Fruit fly (Drosophila melanogaster): ENCODE data around the gene OXA1L.

OXA1L gene

DNA sequence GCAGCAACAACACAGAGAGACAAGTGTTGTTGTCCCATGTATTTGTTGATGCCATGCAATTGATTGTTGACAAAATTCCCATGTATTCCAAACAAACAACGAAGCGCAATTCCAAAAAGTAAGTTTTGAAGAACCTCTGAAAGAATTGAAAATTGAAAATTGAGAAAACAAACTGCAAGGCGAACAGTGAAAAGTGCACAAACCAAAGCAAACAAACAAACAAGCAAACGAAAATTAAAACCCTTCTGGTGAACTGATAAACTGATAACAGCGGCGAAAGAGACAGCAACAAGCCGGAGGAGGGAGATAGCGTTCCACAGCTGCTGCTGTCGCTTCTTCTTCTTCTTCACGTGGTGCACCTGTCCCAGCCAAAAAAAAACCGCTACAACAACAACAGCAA is 27.7 kb downstream of the OXA1L start (continued):
- no peak for TF ChIP-seq disco-r (GFP tag; optimal IDR thresholded peaks at IDR 0.05)
- no peak for TF ChIP-seq CG42726 (GFP tag; IDR thresholded peaks at IDR 0.05; ENCODE audit: partially characterized antibody)
- TF ChIP-seq Chrac-16 (GFP tag; optimal IDR thresholded peaks at IDR 0.05): no peak
- peak; percentile 11 for TF ChIP-seq chn (GFP tag; optimal IDR thresholded peaks at IDR 0.05)
- no peak for TF ChIP-seq CG34422 (GFP tag; IDR thresholded peaks at IDR 0.05)
- TF ChIP-seq CG18262 (tag; optimal IDR thresholded peaks at IDR 0.05): peak; percentile 22
- TF ChIP-seq CG12391 (tag; optimal IDR thresholded peaks at IDR 0.05): no peak
- no peak for TF ChIP-seq mam (GFP tag; optimal IDR thresholded peaks at IDR 0.05)
- TF ChIP-seq CG17912 (GFP tag; optimal IDR thresholded peaks at IDR 0.05): no peak
- TF ChIP-seq CG1647 (GFP tag; optimal IDR thresholded peaks at IDR 0.05): no peak
- TF ChIP-seq CG13296 (GFP tag; optimal IDR thresholded peaks at IDR 0.05): no peak
- no peak for TF ChIP-seq danr (GFP tag; IDR thresholded peaks at IDR 0.05)
- no peak for TF ChIP-seq Dbx (GFP tag; IDR thresholded peaks at IDR 0.05)
- no peak for TF ChIP-seq lov (optimal IDR thresholded peaks at IDR 0.05)
- peak; percentile 39; the same call in 1 of the 3 replicates for TF ChIP-seq lov (GFP tag; IDR thresholded peaks at IDR 0.05)
- TF ChIP-seq Rfx (GFP tag; IDR thresholded peaks at IDR 0.05): no peak
- TF ChIP-seq en (GFP tag; optimal IDR thresholded peaks at IDR 0.05): no peak
- no peak for TF ChIP-seq ato (GFP tag; IDR thresholded peaks at IDR 0.05; ENCODE audit: partially characterized antibody)
- TF ChIP-seq Fer1 (GFP tag; optimal IDR thresholded peaks at IDR 0.05): no peak
- peak; percentile 39 for TF ChIP-seq grn (GFP tag; optimal IDR thresholded peaks at IDR 0.05)
- TF ChIP-seq so (GFP tag; IDR thresholded peaks at IDR 0.05): no peak
- no peak for TF ChIP-seq rib (GFP tag; IDR thresholded peaks at IDR 0.05)
- no peak for TF ChIP-seq Deaf1 (tag; optimal IDR thresholded peaks at IDR 0.05)
- peak; percentile 48 for TF ChIP-seq nerfin-1 (tag; optimal IDR thresholded peaks at IDR 0.05)
- no peak for TF ChIP-seq Poxn (GFP tag; IDR thresholded peaks at IDR 0.05)
- no peak for TF ChIP-seq CG15514 (GFP tag; optimal IDR thresholded peaks at IDR 0.05)
- TF ChIP-seq da (GFP tag; optimal IDR thresholded peaks at IDR 0.05): peak; percentile 64
- peak; percentile 83 for TF ChIP-seq CG17385 (GFP tag; optimal IDR thresholded peaks at IDR 0.05)
- no peak for TF ChIP-seq CG7963 (GFP tag; IDR thresholded peaks at IDR 0.05; ENCODE audit: partially characterized antibody)
- TF ChIP-seq Dad (GFP tag; optimal IDR thresholded peaks at IDR 0.05): peak; percentile 31
- no peak for TF ChIP-seq Bgb (GFP tag; IDR thresholded peaks at IDR 0.05; ENCODE audit: partially characterized antibody)
- no peak for TF ChIP-seq run (tag; optimal IDR thresholded peaks at IDR 0.05)
- TF ChIP-seq CG7786 (GFP tag; optimal IDR thresholded peaks at IDR 0.05): no peak
- TF ChIP-seq GATAe (GFP tag; conservative IDR thresholded peaks at IDR 0.05): no peak
- no peak for TF ChIP-seq Oli (tag; optimal IDR thresholded peaks at IDR 0.05)
- no peak for TF ChIP-seq CG3995 (GFP tag; optimal IDR thresholded peaks at IDR 0.05)
- TF ChIP-seq Taf1 (GFP tag; IDR thresholded peaks at IDR 0.05): no peak
- peak in 1 of 2 experiments; percentile 10 for TF ChIP-seq dpn (GFP tag; optimal IDR thresholded peaks at IDR 0.05)
- no peak for TF ChIP-seq Antp (GFP tag; optimal IDR thresholded peaks at IDR 0.05)
- TF ChIP-seq dmrt11E (tag; optimal IDR thresholded peaks at IDR 0.05): peak; percentile 57
- no peak for TF ChIP-seq Six4 (GFP tag; optimal IDR thresholded peaks at IDR 0.05)
- no peak for TF ChIP-seq CHES-1-like (GFP tag; optimal IDR thresholded peaks at IDR 0.05)
- TF ChIP-seq CG4730 (GFP tag; IDR thresholded peaks at IDR 0.05): no peak
- TF ChIP-seq Ets65A (GFP tag): no peak
- TF ChIP-seq zen2 (GFP tag; IDR thresholded peaks at IDR 0.05; ENCODE audit: partially characterized antibody): no peak
- TF ChIP-seq Optix (GFP tag; IDR thresholded peaks at IDR 0.05): no peak
- no peak for TF ChIP-seq CG10959 (GFP tag; IDR thresholded peaks at IDR 0.05)
- TF ChIP-seq Hr39 (optimal IDR thresholded peaks at IDR 0.05): no peak
- no peak for TF ChIP-seq prd (optimal IDR thresholded peaks at IDR 0.05)
- TF ChIP-seq prd (GFP tag; IDR thresholded peaks at IDR 0.05): no peak
- no peak for TF ChIP-seq CG43689 (GFP tag; IDR thresholded peaks at IDR 0.05)
- no peak for TF ChIP-seq CG32772 (GFP tag; IDR thresholded peaks at IDR 0.05)
- TF ChIP-seq Max (GFP tag; optimal IDR thresholded peaks at IDR 0.05): no peak
- TF ChIP-seq chm (GFP tag; IDR thresholded peaks at IDR 0.05): peak; percentile 74
